Fruit fly (Drosophila melanogaster) whole organism, embryonic: ENCODE measurements around the gene Rpt5.
A peak's percentile ranks its signal among the peaks of the same experiment; 100 is the strongest.

Experiments used
- CG10267 ChIP-seq: fragments of 200-800 bp; sonication (Bioruptor generic); optimal IDR thresholded peaks from 2 replicates; lab custom pipeline; 2018; ENCODE audit warnings: missing biosample characterization, mild to moderate bottlenecking, missing genetic modification characterization, moderate library complexity
- CG10462 ChIP-seq: fragments of 200-800 bp; sonication (Bioruptor generic); optimal IDR thresholded peaks from 2 replicates; lab custom pipeline; 2016; ENCODE audit warnings: missing biosample characterization, missing genetic modification characterization
- CG12769 ChIP-seq: fragments of 200-800 bp; sonication (Bioruptor generic); optimal IDR thresholded peaks from 2 replicates; lab custom pipeline; 2019; ENCODE audit warnings: missing biosample characterization, mild to moderate bottlenecking, missing genetic modification characterization, moderate library complexity
- CG1602 ChIP-seq: fragments of 200-800 bp; sonication (Bioruptor generic); optimal IDR thresholded peaks from 3 replicates; lab custom pipeline; 2016; ENCODE audit warnings: missing biosample characterization, missing genetic modification characterization
- CG18011 ChIP-seq: fragments of 200-800 bp; sonication (Bioruptor generic); optimal IDR thresholded peaks from 2 replicates; lab custom pipeline; 2017; ENCODE audit warnings: missing biosample characterization, missing genetic modification characterization, mild to moderate bottlenecking, moderate library complexity, missing genotype
- CG42726 ChIP-seq: fragments of 200-800 bp; sonication (Bioruptor generic); IDR thresholded peaks from 2 replicates; pipeline ENCODE4 v1.3.6; 2022; ENCODE audit warnings: missing biosample characterization, missing genetic modification characterization; ENCODE audit not compliant: partially characterized antibody
- CG4424 ChIP-seq: fragments of 200-800 bp; sonication (Bioruptor generic); optimal IDR thresholded peaks from 3 replicates; lab custom pipeline; 2016; ENCODE audit warnings: missing biosample characterization, missing genetic modification characterization
- CG4707 ChIP-seq: fragments of 200-800 bp; sonication (Bioruptor generic); optimal IDR thresholded peaks from 2 replicates; lab custom pipeline; 2018; ENCODE audit warnings: missing biosample characterization, mild to moderate bottlenecking, missing genetic modification characterization, moderate library complexity
- CG4730 ChIP-seq: fragments of 200-800 bp; sonication (Bioruptor generic); IDR thresholded peaks from 2 replicates; pipeline ENCODE4 v1.3.6; 2022; ENCODE audit warnings: missing biosample characterization, missing genetic modification characterization
- CG6813 ChIP-seq: fragments of 200-800 bp; sonication (Bioruptor generic); optimal IDR thresholded peaks from 2 replicates; lab custom pipeline; 2017; ENCODE audit warnings: missing biosample characterization, missing genetic modification characterization, mild to moderate bottlenecking, moderate library complexity, missing genetic modification reagents
- CG7786 ChIP-seq: fragments of 200-800 bp; sonication (Bioruptor generic); optimal IDR thresholded peaks from 2 replicates; lab custom pipeline; 2016; ENCODE audit warnings: missing biosample characterization, missing genetic modification characterization
- CG8478 ChIP-seq: fragments of >200 bp; optimal IDR thresholded peaks from 2 replicates; lab custom pipeline; 2018
- CHES-1-like ChIP-seq: fragments of 200-800 bp; sonication (Bioruptor generic); optimal IDR thresholded peaks from 2 replicates; lab custom pipeline; 2016; ENCODE audit warnings: missing biosample characterization, missing genetic modification characterization
- D19B ChIP-seq: fragments of 200-800 bp; sonication (Bioruptor generic); optimal IDR thresholded peaks from 2 replicates; lab custom pipeline; 2017; ENCODE audit warnings: missing biosample characterization, mild to moderate bottlenecking, missing genetic modification characterization
- Eip74EF ChIP-seq, 2 experiments: fragments of 200-800 bp in 1 of 2; fragments of >200 bp in 1 of 2; sonication (Bioruptor generic) in 1 of 2; optimal IDR thresholded peaks; 2 replicates each; lab custom pipeline; 2017 to 2019; ENCODE audit warnings: missing biosample characterization in 2 of 2, missing genetic modification characterization in 2 of 2, mild to moderate bottlenecking in 1 of 2, moderate library complexity in 1 of 2
- Elba2 ChIP-seq: fragments of 200-800 bp; sonication (Bioruptor generic); optimal IDR thresholded peaks from 3 replicates; lab custom pipeline; 2016; ENCODE audit warnings: missing biosample characterization, missing genetic modification characterization
- HLH3B ChIP-seq: fragments of 200-800 bp; sonication (Bioruptor generic); IDR thresholded peaks from 2 replicates; pipeline ENCODE4 v1.3.6; 2022; ENCODE audit warnings: missing biosample characterization, missing genetic modification characterization
- Hmx ChIP-seq: fragments of 200-800 bp; sonication (Bioruptor generic); optimal IDR thresholded peaks from 2 replicates; lab custom pipeline; 2016; ENCODE audit warnings: missing biosample characterization, missing genetic modification characterization
- Hr39 ChIP-seq: fragments of >200 bp; optimal IDR thresholded peaks from 2 replicates; lab custom pipeline; 2017
- Hsf ChIP-seq: fragments of 200-800 bp; sonication (Bioruptor generic); optimal IDR thresholded peaks from 3 replicates; lab custom pipeline; 2016; ENCODE audit warnings: missing biosample characterization, missing genetic modification characterization
- Lhr ChIP-seq: fragments of 200-800 bp; sonication (Bioruptor generic); optimal IDR thresholded peaks from 3 replicates; lab custom pipeline; 2017; ENCODE audit warnings: mild to moderate bottlenecking, missing biosample characterization, missing genetic modification reagents, missing genetic modification characterization
- Nf-YA ChIP-seq: fragments of 200-800 bp; sonication (Bioruptor generic); IDR thresholded peaks from 2 replicates; pipeline ENCODE4 v1.3.6; 2022; ENCODE audit warnings: missing biosample characterization, missing genetic modification characterization
- YL-1 ChIP-seq: fragments of 200-800 bp; sonication (Bioruptor generic); optimal IDR thresholded peaks from 3 replicates; lab custom pipeline; 2017; ENCODE audit warnings: missing biosample characterization, mild to moderate bottlenecking, missing genetic modification characterization
- ac ChIP-seq: fragments of 200-800 bp; sonication (Bioruptor generic); optimal IDR thresholded peaks from 3 replicates; lab custom pipeline; 2017; ENCODE audit warnings: missing biosample characterization, mild to moderate bottlenecking, missing genetic modification characterization
- ara ChIP-seq: fragments of 200-800 bp; sonication (Bioruptor generic); IDR thresholded peaks from 2 replicates; pipeline ENCODE4 v1.3.6; 2022; ENCODE audit warnings: missing biosample characterization, missing genetic modification characterization
- bowl ChIP-seq: fragments of 200-800 bp; sonication (Bioruptor generic); IDR thresholded peaks from 2 replicates; pipeline ENCODE4 v1.3.6; 2022; ENCODE audit warnings: missing biosample characterization, missing genetic modification characterization
- chn ChIP-seq: fragments of 200-800 bp; sonication (Bioruptor generic); optimal IDR thresholded peaks from 2 replicates; lab custom pipeline; 2016; ENCODE audit warnings: missing biosample characterization, missing genetic modification characterization
- dati ChIP-seq: fragments of 200-800 bp; sonication (Bioruptor generic); IDR thresholded peaks from 2 replicates; pipeline ENCODE4 v1.3.6; 2022; ENCODE audit warnings: missing biosample characterization, missing genetic modification characterization
- dmrt99B ChIP-seq: fragments of 200-800 bp; sonication (Bioruptor generic); optimal IDR thresholded peaks from 2 replicates; lab custom pipeline; 2018; ENCODE audit warnings: missing biosample characterization, mild to moderate bottlenecking, missing genetic modification characterization, moderate library complexity
- eyg ChIP-seq: fragments of 200-800 bp; sonication (Bioruptor generic); optimal IDR thresholded peaks from 3 replicates; lab custom pipeline; 2016; ENCODE audit warnings: missing biosample characterization, missing genetic modification characterization
- fd3F ChIP-seq: fragments of 200-800 bp; sonication (Bioruptor generic); optimal IDR thresholded peaks from 2 replicates; lab custom pipeline; 2018; ENCODE audit warnings: missing biosample characterization, mild to moderate bottlenecking, missing genetic modification characterization, moderate library complexity
- fu2 ChIP-seq: fragments of 200-800 bp; sonication (Bioruptor generic); optimal IDR thresholded peaks from 2 replicates; lab custom pipeline; 2016; ENCODE audit warnings: missing biosample characterization, missing genetic modification characterization
- hth ChIP-seq: fragments of >200 bp; optimal IDR thresholded peaks from 2 replicates; lab custom pipeline; 2017; ENCODE audit warnings: inconsistent platforms
- ind ChIP-seq: fragments of 200-800 bp; sonication (Bioruptor generic); optimal IDR thresholded peaks from 3 replicates; lab custom pipeline; 2016; ENCODE audit warnings: missing biosample characterization, missing genetic modification characterization
- jumu ChIP-seq: fragments of 200-800 bp; sonication (Bioruptor generic); optimal IDR thresholded peaks from 3 replicates; lab custom pipeline; 2016; ENCODE audit warnings: missing biosample characterization, missing genetic modification characterization
- kah ChIP-seq: fragments of 200-800 bp; sonication (Bioruptor generic); optimal IDR thresholded peaks from 2 replicates; lab custom pipeline; 2018; ENCODE audit warnings: missing biosample characterization, mild to moderate bottlenecking, missing genetic modification characterization
- knrl ChIP-seq: fragments of 200-800 bp; sonication (Bioruptor generic); IDR thresholded peaks from 3 replicates; pipeline ENCODE4 v1.3.6; 2022; ENCODE audit warnings: missing biosample characterization, missing genetic modification characterization; ENCODE audit not compliant: partially characterized antibody
- mld ChIP-seq: fragments of 200-800 bp; sonication (Bioruptor generic); IDR thresholded peaks from 3 replicates; pipeline ENCODE4 v1.3.6; 2022; ENCODE audit warnings: missing biosample characterization, missing genetic modification characterization; ENCODE audit not compliant: partially characterized antibody
- otp ChIP-seq: fragments of 200-800 bp; sonication (Bioruptor generic); IDR thresholded peaks from 3 replicates; pipeline ENCODE4, ENCODE4 v1.3.6; 2022; ENCODE audit warnings: missing biosample characterization, missing genetic modification characterization
- phol ChIP-seq: fragments of 200-800 bp; sonication (Bioruptor generic); optimal IDR thresholded peaks from 3 replicates; lab custom pipeline; 2018; ENCODE audit warnings: missing biosample characterization, mild to moderate bottlenecking, missing genetic modification characterization, moderate library complexity
- ro ChIP-seq: fragments of 200-800 bp; sonication (Bioruptor generic); IDR thresholded peaks from 2 replicates; pipeline ENCODE4 v1.3.6; 2022; ENCODE audit warnings: missing biosample characterization, missing genetic modification characterization
- schlank ChIP-seq: fragments of 200-800 bp; sonication (Bioruptor generic); optimal IDR thresholded peaks from 2 replicates; lab custom pipeline; 2018; ENCODE audit warnings: missing biosample characterization, mild to moderate bottlenecking, missing genetic modification characterization
- sisA ChIP-seq: fragments of 200-800 bp; sonication (Bioruptor generic); IDR thresholded peaks from 2 replicates; pipeline ENCODE4 v1.3.6; 2022; ENCODE audit warnings: missing biosample characterization, missing genetic modification characterization
- slbo ChIP-seq: fragments of 200-800 bp; sonication (Bioruptor generic); IDR thresholded peaks from 2 replicates; pipeline ENCODE4 v1.3.6; 2022; ENCODE audit warnings: missing biosample characterization, missing genetic modification characterization
- sqz ChIP-seq: fragments of 200-800 bp; sonication (Bioruptor generic); optimal IDR thresholded peaks from 3 replicates; lab custom pipeline; 2018; ENCODE audit warnings: missing biosample characterization, mild to moderate bottlenecking, missing genetic modification characterization
- tap ChIP-seq: fragments of 200-800 bp; optimal IDR thresholded peaks from 3 replicates; lab custom pipeline; 2019; ENCODE audit warnings: missing biosample characterization, mild to moderate bottlenecking, missing genetic modification characterization, moderate library complexity
- tgo ChIP-seq: fragments of 200-800 bp; sonication (Bioruptor generic); IDR thresholded peaks from 3 replicates; pipeline ENCODE4 v1.3.6; 2022; ENCODE audit warnings: missing biosample characterization, missing genetic modification characterization
- tio ChIP-seq: fragments of 200-800 bp; sonication (Bioruptor generic); optimal IDR thresholded peaks from 2 replicates; lab custom pipeline; 2017; ENCODE audit warnings: missing biosample characterization, missing genetic modification characterization, inconsistent platforms
- tx ChIP-seq: fragments of 200-800 bp; sonication (Bioruptor generic); optimal IDR thresholded peaks from 2 replicates; lab custom pipeline; 2016; ENCODE audit warnings: missing biosample characterization, missing genetic modification characterization
- zf30C ChIP-seq: fragments of 200-800 bp; sonication (Bioruptor generic); optimal IDR thresholded peaks from 3 replicates; lab custom pipeline; 2018; ENCODE audit warnings: missing biosample characterization, mild to moderate bottlenecking, missing genetic modification characterization
- zfh2 ChIP-seq: fragments of 200-800 bp; sonication (Bioruptor generic); optimal IDR thresholded peaks from 2 replicates; lab custom pipeline; 2016; ENCODE audit warnings: missing biosample characterization, missing genetic modification characterization

Gene Rpt5

DNA sequence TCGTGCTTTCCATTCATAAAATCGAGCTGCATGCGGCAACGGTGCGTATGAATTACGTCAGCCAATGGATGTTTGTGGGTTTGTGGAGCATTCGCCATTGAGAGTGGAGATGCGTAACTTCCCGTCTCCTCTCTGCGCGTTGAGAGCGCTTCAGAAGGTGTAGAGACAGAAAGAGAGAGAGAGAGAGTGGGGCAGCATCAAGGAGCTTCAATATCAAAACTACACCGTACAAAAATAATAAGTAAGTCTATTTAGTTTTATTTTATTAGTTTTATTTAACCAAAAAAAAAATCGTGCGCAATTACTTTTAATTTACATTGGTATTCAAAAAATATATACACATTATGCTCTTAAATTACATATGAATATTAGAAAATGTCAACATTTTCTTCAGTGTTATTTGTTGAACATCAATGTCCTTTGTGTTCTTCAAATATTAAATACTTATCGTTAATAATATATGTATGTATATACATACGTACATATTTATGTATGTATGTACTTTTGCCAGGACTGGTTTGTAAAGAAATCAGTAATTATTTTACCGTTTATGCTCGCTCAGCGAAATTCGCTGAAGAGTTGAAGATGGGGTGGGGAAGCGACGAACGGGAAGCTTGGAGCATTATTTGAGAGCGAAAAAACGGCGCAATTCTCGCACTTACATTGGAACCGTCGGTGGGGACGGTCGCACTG lies 29.9 kb upstream of the Rpt5 start, which contains the start of gene CG10365 (continued):
- TF ChIP-seq fd3F (GFP tag; lab: Kevin White, UChicago) (peak; percentile 90), Eip74EF (GFP tag; optimal IDR thresholded peaks at IDR 0.05; lab: Kevin White, UChicago) (peak in 1 of 2 experiments; percentile 93), knrl (GFP tag; lab: Robert Waterston, UW) (no peak), ind (GFP tag; lab: Kevin White, UChicago) (peak; percentile 81), otp (0 out of 3 replicates have a peak, but pooled peaks have one; percentile 19), D19B (GFP tag; lab: Kevin White, UChicago) (peak; percentile 61), Lhr (GFP tag; lab: Kevin White, UChicago) (no peak), tgo (GFP tag; lab: Robert Waterston, UW) (peak; percentile 92), hth (no peak), tx (GFP tag; lab: Kevin White, UChicago) (no peak), eyg (GFP tag; lab: Kevin White, UChicago) (no peak), Nf-YA (GFP tag; lab: Robert Waterston, UW) (peak; percentile 82), Hmx (GFP tag; lab: Kevin White, UChicago) (no peak), YL-1 (no peak), CG7786 (no peak), CG4730 (GFP tag; lab: Robert Waterston, UW) (peak; percentile 68), sisA (GFP tag; lab: Robert Waterston, UW) (peak; percentile 76), CG12769 (tag; lab: Kevin White, UChicago) (peak; percentile 70), dati (peak; percentile 38; the same call in 1 of the 2 replicates), CG10462 (GFP tag; lab: Kevin White, UChicago) (peak; percentile 55), bowl (GFP tag; lab: Robert Waterston, UW) (peak; percentile 67; the same call in 1 of the 2 replicates), ara (GFP tag; lab: Robert Waterston, UW) (no peak), CG42726 (GFP tag; lab: Robert Waterston, UW) (no peak), dmrt99B (peak; percentile 95), CHES-1-like (GFP tag; lab: Kevin White, UChicago) (no peak), Hsf (GFP tag; lab: Kevin White, UChicago) (peak; percentile 38), sqz (GFP tag; lab: Kevin White, UChicago) (peak; percentile 52), CG10267 (tag; lab: Kevin White, UChicago) (peak; percentile 84), fu2 (GFP tag; lab: Kevin White, UChicago) (no peak), slbo (peak; percentile 94), kah (GFP tag; lab: Kevin White, UChicago) (peak; percentile 67), Elba2 (GFP tag; lab: Kevin White, UChicago) (no peak), CG4424 (GFP tag; lab: Kevin White, UChicago) (peak; percentile 82), tap (tag; lab: Kevin White, UChicago) (peak; percentile 71), Hr39 (lab: Kevin White, UChicago) (no peak), phol (tag; lab: Kevin White, UChicago) (peak; percentile 89), CG8478 (lab: Kevin White, UChicago) (no peak), mld (GFP tag; lab: Robert Waterston, UW) (no peak), ac (GFP tag; lab: Kevin White, UChicago) (no peak), CG6813 (GFP tag; lab: Kevin White, UChicago) (peak; percentile 82), CG4707 (GFP tag; lab: Kevin White, UChicago) (no peak), schlank (no peak), HLH3B (GFP tag; lab: Robert Waterston, UW) (peak; percentile 87), CG18011 (GFP tag; lab: Kevin White, UChicago) (peak; percentile 34), zf30C (GFP tag; lab: Kevin White, UChicago) (peak; percentile 59), CG1602 (GFP tag; lab: Kevin White, UChicago) (peak; percentile 75), ro (GFP tag; lab: Robert Waterston, UW) (no peak), chn (GFP tag; lab: Kevin White, UChicago) (no peak), tio (peak; percentile 59), zfh2 (GFP tag; lab: Kevin White, UChicago) (no peak), jumu (GFP tag; lab: Kevin White, UChicago) (no peak)
